Worm (Caenorhabditis elegans): ENCODE results near the gene C05B5.1.

- TF ChIP-seq flt-1 (GFP tag; IDR thresholded peaks at IDR 0.05) (no peak), cog-1 (tag; optimal IDR thresholded peaks at IDR 0.05) (no peak), ztf-23 (GFP tag; IDR thresholded peaks at IDR 0.05) (no peak)
These were observed 2.7 kb downstream of the C05B5.1 start for ce11 chrIII:9985542-9985941.
